Fruit fly (Drosophila melanogaster) whole organism, prepupa: ENCODE results near the gene CG12523.

Experiments used
- CG31627 ChIP-seq: fragments of 200-800 bp; sonication (Bioruptor generic); optimal IDR thresholded peaks from 3 replicates; lab custom pipeline; 2016; ENCODE audit warnings: missing biosample characterization, missing genetic modification characterization
- CG4318 ChIP-seq: fragments of 200-800 bp; sonication (Bioruptor generic); optimal IDR thresholded peaks from 3 replicates; lab custom pipeline; 2017; ENCODE audit warnings: missing biosample characterization, mild to moderate bottlenecking, missing genetic modification characterization
- Hr4 ChIP-seq: fragments of 200-800 bp; sonication (Bioruptor generic); optimal IDR thresholded peaks from 3 replicates; lab custom pipeline; 2016; ENCODE audit warnings: missing biosample characterization, missing genetic modification characterization
- cyc ChIP-seq: fragments of 200-800 bp; sonication (Bioruptor generic); optimal IDR thresholded peaks from 3 replicates; lab custom pipeline; 2016; ENCODE audit warnings: missing biosample characterization, missing genetic modification characterization

DNA sequence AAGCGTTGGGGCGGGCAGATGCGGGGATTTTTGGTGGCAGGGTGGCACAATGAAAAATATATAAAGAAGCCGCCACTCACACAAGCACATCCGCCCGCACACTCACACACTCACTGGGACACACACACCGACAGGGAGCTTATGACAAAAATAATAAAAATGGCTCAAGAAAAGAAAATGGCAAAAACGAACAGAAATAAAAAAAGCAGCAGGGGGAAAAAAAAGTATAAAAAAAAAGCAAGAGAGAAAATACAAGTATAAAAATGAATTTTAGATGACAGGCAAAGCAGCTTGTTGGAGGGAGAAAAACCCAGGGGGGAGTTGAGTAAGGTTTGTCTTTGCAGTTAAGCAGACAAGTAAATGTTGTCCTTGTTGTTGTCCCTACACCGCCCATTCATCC is 12.9 kb downstream of the CG12523 start:
- no peak for TF ChIP-seq CG4318 (GFP tag; lab: Kevin White, UChicago)
- TF ChIP-seq Hr4: no peak
- no peak for TF ChIP-seq CG31627 (GFP tag; lab: Kevin White, UChicago)
- no peak for TF ChIP-seq cyc (GFP tag; lab: Kevin White, UChicago)
